Fruit fly (Drosophila melanogaster) whole organism, prepupa: ENCODE measurements around the gene CG14253.

Experiments
- CG4318 ChIP-seq: fragments of 200-800 bp; sonication (Bioruptor generic); optimal IDR thresholded peaks from 3 replicates; lab custom pipeline; 2017; ENCODE audit warnings: missing biosample characterization, mild to moderate bottlenecking, missing genetic modification characterization
- acj6 ChIP-seq: fragments of 200-800 bp; sonication (Bioruptor generic); optimal IDR thresholded peaks from 3 replicates; lab custom pipeline; 2016; ENCODE audit warnings: missing biosample characterization, missing genetic modification characterization
- esn ChIP-seq: fragments of 200-800 bp; sonication (Bioruptor generic); optimal IDR thresholded peaks from 2 replicates; lab custom pipeline; 2016; ENCODE audit warnings: missing biosample characterization, mild to moderate bottlenecking, missing genetic modification characterization, moderate library complexity

DNA sequence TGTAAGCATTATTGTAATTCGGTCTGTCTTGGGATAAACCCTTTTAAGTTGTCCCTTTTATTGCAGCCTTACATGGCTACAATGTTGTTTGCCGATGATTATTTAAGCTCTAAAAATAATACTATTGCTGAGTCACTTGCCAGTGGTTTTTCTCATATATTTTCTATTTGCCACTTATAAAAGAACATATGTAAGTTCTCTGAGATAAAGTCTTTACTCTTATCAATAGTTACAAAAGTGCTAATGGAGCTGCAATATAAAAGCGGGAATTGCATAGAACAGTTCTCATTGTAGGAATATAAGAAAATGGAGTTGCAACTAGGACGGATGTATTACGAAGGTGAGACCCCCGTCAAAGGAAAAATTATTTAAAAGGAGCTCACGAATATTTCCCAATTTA is 21.1 kb downstream of the CG14253 start, which contains the start of gene CG31077:
- no peak for TF ChIP-seq acj6 (GFP tag; lab: Kevin White, UChicago)
- no peak for TF ChIP-seq CG4318 (GFP tag; lab: Kevin White, UChicago)
- no peak for TF ChIP-seq esn
